Fruit fly (Drosophila melanogaster) whole organism, embryonic: ENCODE data around the gene CG43333.
A peak's percentile ranks its signal among the peaks of the same experiment; 100 is the strongest.

Experiments used
- Bteb2 ChIP-seq: fragments of 200-800 bp; sonication (Bioruptor generic); optimal IDR thresholded peaks from 2 replicates; lab custom pipeline; 2016; ENCODE audit warnings: missing biosample characterization, missing genetic modification characterization
- CkIIα-i1 ChIP-seq: fragments of 200-800 bp; sonication (Bioruptor generic); IDR thresholded peaks from 2 replicates; pipeline ENCODE4 v1.3.6; 2022; ENCODE audit warnings: missing biosample characterization, missing genetic modification characterization
- Deaf1 ChIP-seq: fragments of 200-800 bp; optimal IDR thresholded peaks from 3 replicates; lab custom pipeline; 2019; ENCODE audit warnings: missing biosample characterization, mild to moderate bottlenecking, missing genetic modification characterization, moderate library complexity
- Hsf ChIP-seq: fragments of 200-800 bp; sonication (Bioruptor generic); optimal IDR thresholded peaks from 3 replicates; lab custom pipeline; 2016; ENCODE audit warnings: missing biosample characterization, missing genetic modification characterization
- Rfx ChIP-seq: fragments of 200-800 bp; sonication (Bioruptor generic); IDR thresholded peaks from 2 replicates; pipeline ENCODE4 v1.3.6; 2022; ENCODE audit warnings: missing biosample characterization, missing genetic modification characterization
- Scr ChIP-seq: fragments of 200-800 bp; sonication (Bioruptor generic); IDR thresholded peaks from 2 replicates; pipeline ENCODE4 v1.3.6; 2022; ENCODE audit warnings: missing biosample characterization, missing genetic modification characterization; ENCODE audit not compliant: partially characterized antibody
- lov ChIP-seq, 2 experiments: fragments of 200-800 bp in 1 of 2; fragments of >200 bp in 1 of 2; sonication (Bioruptor generic) in 1 of 2; IDR thresholded peaks in 1 of 2; optimal IDR thresholded peaks in 1 of 2; 2 replicates in 1 of 2; 3 replicates in 1 of 2; pipeline versions ENCODE4 v1.3.6 to Lab custom; 2017 to 2022; ENCODE audit warnings: missing biosample characterization in 1 of 2, missing genetic modification characterization in 1 of 2

- TF ChIP-seq Rfx (GFP tag; lab: Robert Waterston, UW), result peak; percentile 26; the same call in 1 of the 2 replicates
- TF ChIP-seq CkIIα-i1, result no peak
- no peak for TF ChIP-seq Scr (GFP tag; lab: Robert Waterston, UW)
- no peak for TF ChIP-seq lov (optimal IDR thresholded peaks at IDR 0.05; lab: Kevin White, UChicago)
- no peak for TF ChIP-seq lov (GFP tag; IDR thresholded peaks at IDR 0.05; lab: Robert Waterston, UW)
- no peak for TF ChIP-seq Deaf1 (tag; lab: Kevin White, UChicago)
- no peak for TF ChIP-seq Bteb2 (GFP tag; lab: Kevin White, UChicago)
- TF ChIP-seq Hsf (GFP tag; lab: Kevin White, UChicago), result peak; percentile 43
Observed at dm6 chr2L:14160887-14161286, 19.6 kb downstream of the CG43333 start.
